Worm (Caenorhabditis elegans) whole organism, L4/young adult: Measurements from ENCODE around the gene madf-4.

Experiments used
- dao-5 ChIP-seq: sonication (generic microtip); optimal IDR thresholded peaks from 2 replicates; lab custom pipeline; 2016; ENCODE audit warnings: missing genotype, missing genetic modification characterization, moderate library complexity, missing compliant biosample characterization
- him-1 ChIP-seq: sonication (generic microtip); optimal IDR thresholded peaks from 2 replicates; lab custom pipeline; 2016; ENCODE audit warnings: missing genotype, missing genetic modification reagents, missing genetic modification characterization, missing compliant biosample characterization

- TF ChIP-seq dao-5 (tag; lab: Kevin White, UChicago) (no peak), him-1 (tag; lab: Kevin White, UChicago) (no peak)
Observed at ce11 chrV:10000760-10001159, 38.5 kb upstream of the madf-4 start, which contains the start of gene K08H10.10.
